Worm (Caenorhabditis elegans) whole organism, late embryonic: ENCODE data around the gene T27D12.1.
A peak's percentile ranks its signal among the peaks of the same experiment; 100 is the strongest.

Source experiments
- C38D4.7 ChIP-seq: fragments of 200-800 bp; sonication (Bioruptor generic); optimal IDR thresholded peaks from 2 replicates; lab custom pipeline; 2018; ENCODE audit warnings: mild to moderate bottlenecking, missing genetic modification characterization, moderate library complexity, missing compliant biosample characterization
- F13H6.1 ChIP-seq: sonication (generic microtip); optimal IDR thresholded peaks from 2 replicates; lab custom pipeline; 2016; ENCODE audit warnings: missing genetic modification characterization, missing compliant biosample characterization
- K02D7.2 ChIP-seq: sonication (generic microtip); optimal IDR thresholded peaks from 2 replicates; lab custom pipeline; 2017; ENCODE audit warnings: mild to moderate bottlenecking, missing genetic modification characterization, missing compliant biosample characterization
- ahr-1 ChIP-seq: sonication (generic microtip); optimal IDR thresholded peaks from 2 replicates; lab custom pipeline; 2016; ENCODE audit warnings: missing genetic modification characterization, missing compliant biosample characterization
- ceh-18 ChIP-seq: sonication (generic microtip); optimal IDR thresholded peaks from 2 replicates; lab custom pipeline; 2016; ENCODE audit warnings: missing genetic modification characterization, missing compliant biosample characterization
- ceh-19 ChIP-seq: fragments of 200-800 bp; sonication (Bioruptor generic); optimal IDR thresholded peaks from 2 replicates; lab custom pipeline; 2018; ENCODE audit warnings: mild to moderate bottlenecking, missing genetic modification characterization, missing compliant biosample characterization
- ceh-2 ChIP-seq: sonication (generic microtip); optimal IDR thresholded peaks from 2 replicates; lab custom pipeline; 2016; ENCODE audit warnings: missing genotype, missing genetic modification characterization, missing compliant biosample characterization
- ceh-22 ChIP-seq: sonication (generic microtip); optimal IDR thresholded peaks from 2 replicates; lab custom pipeline; 2017; ENCODE audit warnings: missing biosample characterization, missing genetic modification characterization
- ceh-31 ChIP-seq: sonication (generic microtip); optimal IDR thresholded peaks from 2 replicates; lab custom pipeline; 2016; ENCODE audit warnings: missing genetic modification characterization, missing compliant biosample characterization
- ceh-34 ChIP-seq: sonication (generic microtip); optimal IDR thresholded peaks from 2 replicates; lab custom pipeline; 2016; ENCODE audit warnings: mild to moderate bottlenecking, missing genetic modification characterization, missing compliant biosample characterization
- ceh-45 ChIP-seq: fragments of 200-800 bp; sonication (Bioruptor generic); IDR thresholded peaks from 2 replicates; pipeline ENCODE4 v1.3.6; 2022; ENCODE audit warnings: missing genetic modification reagents, missing genetic modification characterization, missing compliant biosample characterization
- ceh-48 ChIP-seq: sonication (generic microtip); optimal IDR thresholded peaks from 2 replicates; lab custom pipeline; 2016; ENCODE audit warnings: missing genetic modification characterization, inconsistent platforms, missing compliant biosample characterization
- che-1 ChIP-seq: sonication (generic microtip); optimal IDR thresholded peaks from 2 replicates; lab custom pipeline; 2016; ENCODE audit warnings: mild to moderate bottlenecking, missing genetic modification characterization, missing compliant biosample characterization
- dmd-4 ChIP-seq: sonication (generic microtip); optimal IDR thresholded peaks from 2 replicates; lab custom pipeline; 2016; ENCODE audit warnings: borderline replicate concordance, missing genetic modification characterization, missing compliant biosample characterization
- dve-1 ChIP-seq: sonication (generic microtip); optimal IDR thresholded peaks from 2 replicates; lab custom pipeline; 2017; ENCODE audit warnings: antibody characterized with exemption, mild to moderate bottlenecking, missing genetic modification characterization, missing compliant biosample characterization
- elt-2 ChIP-seq: sonication (generic microtip); optimal IDR thresholded peaks from 2 replicates; lab custom pipeline; 2016; ENCODE audit warnings: missing genetic modification reagents, missing genetic modification characterization, missing compliant biosample characterization
- ets-4 ChIP-seq: sonication (generic microtip); optimal IDR thresholded peaks from 2 replicates; lab custom pipeline; 2016; ENCODE audit warnings: missing genetic modification characterization, missing compliant biosample characterization
- fax-1 ChIP-seq: sonication (generic microtip); optimal IDR thresholded peaks from 2 replicates; lab custom pipeline; 2016; ENCODE audit warnings: missing genotype, missing genetic modification characterization, missing compliant biosample characterization
- fkh-10 ChIP-seq: fragments of 150-350 bp; optimal IDR thresholded peaks from 2 replicates; lab custom pipeline; 2014; ENCODE audit warnings: missing biosample characterization, missing genetic modification reagents, missing genetic modification characterization
- hlh-13 ChIP-seq: fragments of 200-800 bp; sonication (Bioruptor generic); optimal IDR thresholded peaks from 2 replicates; lab custom pipeline; 2018; ENCODE audit warnings: mild to moderate bottlenecking, missing genetic modification characterization, missing compliant biosample characterization
- hlh-30 ChIP-seq: sonication (generic microtip); optimal IDR thresholded peaks from 2 replicates; lab custom pipeline; 2017; ENCODE audit warnings: antibody characterized with exemption, missing genetic modification characterization, missing compliant biosample characterization; ENCODE audit not compliant: insufficient read depth
- hlh-6 ChIP-seq: sonication (generic microtip); optimal IDR thresholded peaks from 2 replicates; lab custom pipeline; 2016; ENCODE audit warnings: missing genotype, missing genetic modification characterization, missing compliant biosample characterization
- hlh-8 ChIP-seq: sonication (generic microtip); optimal IDR thresholded peaks from 2 replicates; lab custom pipeline; 2016; ENCODE audit warnings: missing genotype, missing genetic modification characterization, missing compliant biosample characterization
- lim-6 ChIP-seq: sonication (generic microtip); optimal IDR thresholded peaks from 2 replicates; lab custom pipeline; 2016; ENCODE audit warnings: missing genetic modification characterization, missing compliant biosample characterization
- lin-11 ChIP-seq: fragments of 200-800 bp; sonication (Bioruptor generic); optimal IDR thresholded peaks from 2 replicates; lab custom pipeline; 2018; ENCODE audit warnings: mild to moderate bottlenecking, missing genetic modification characterization, missing compliant biosample characterization
- nfya-1 ChIP-seq: sonication (generic microtip); optimal IDR thresholded peaks from 2 replicates; lab custom pipeline; 2017; ENCODE audit warnings: missing genetic modification characterization, mild to moderate bottlenecking, missing compliant biosample characterization, antibody characterized with exemption, moderate library complexity
- nhr-232 ChIP-seq: sonication (generic microtip); optimal IDR thresholded peaks from 2 replicates; lab custom pipeline; 2016; ENCODE audit warnings: missing genetic modification characterization, missing compliant biosample characterization
- pat-9 ChIP-seq: fragments of 200-800 bp; sonication (Bioruptor generic); optimal IDR thresholded peaks from 2 replicates; lab custom pipeline; 2018; ENCODE audit warnings: mild to moderate bottlenecking, missing genetic modification characterization, moderate library complexity, missing compliant biosample characterization
- pax-1 ChIP-seq: fragments of 150-350 bp; optimal IDR thresholded peaks from 2 replicates; lab custom pipeline; 2014; ENCODE audit warnings: missing biosample characterization, missing genetic modification characterization
- pha-2 ChIP-seq: sonication (generic microtip); optimal IDR thresholded peaks from 2 replicates; lab custom pipeline; 2017; ENCODE audit warnings: mild to moderate bottlenecking, missing genetic modification characterization, missing compliant biosample characterization
- pha-4 ChIP-seq: fragments of 150-350 bp; optimal IDR thresholded peaks from 2 replicates; lab custom pipeline; 2018; ENCODE audit warnings: missing biosample characterization, missing genetic modification reagents, missing genetic modification characterization
- pqm-1 ChIP-seq: sonication (generic microtip); optimal IDR thresholded peaks from 2 replicates; lab custom pipeline; 2016; ENCODE audit warnings: missing genetic modification characterization, missing compliant biosample characterization
- ref-2 ChIP-seq: sonication (generic microtip); optimal IDR thresholded peaks from 2 replicates; lab custom pipeline; 2016; ENCODE audit warnings: missing genetic modification characterization, missing compliant biosample characterization
- rnt-1 ChIP-seq: sonication (generic microtip); optimal IDR thresholded peaks from 2 replicates; lab custom pipeline; 2016; ENCODE audit warnings: missing genetic modification characterization, missing compliant biosample characterization
- sox-4 ChIP-seq: sonication (generic microtip); optimal IDR thresholded peaks from 2 replicates; lab custom pipeline; 2017; ENCODE audit warnings: mild to moderate bottlenecking, missing genetic modification characterization, inconsistent platforms, missing compliant biosample characterization
- tbx-2 ChIP-seq: sonication (generic microtip); optimal IDR thresholded peaks from 2 replicates; lab custom pipeline; 2016; ENCODE audit warnings: missing genetic modification characterization, missing compliant biosample characterization
- ttx-3 ChIP-seq: sonication (generic microtip); optimal IDR thresholded peaks from 2 replicates; lab custom pipeline; 2016; ENCODE audit warnings: missing genetic modification reagents, missing genetic modification characterization, missing compliant biosample characterization
- unc-42 ChIP-seq: sonication (generic microtip); optimal IDR thresholded peaks from 2 replicates; lab custom pipeline; 2016; ENCODE audit warnings: missing genotype, missing genetic modification characterization, missing compliant biosample characterization
- unc-86 ChIP-seq: sonication (generic microtip); optimal IDR thresholded peaks from 2 replicates; lab custom pipeline; 2016; ENCODE audit warnings: missing genetic modification characterization, missing compliant biosample characterization
- zip-5 ChIP-seq: sonication (generic microtip); optimal IDR thresholded peaks from 2 replicates; lab custom pipeline; 2016; ENCODE audit warnings: missing genetic modification characterization, missing compliant biosample characterization
- ztf-16 ChIP-seq: sonication (generic microtip); optimal IDR thresholded peaks from 2 replicates; lab custom pipeline; 2017; ENCODE audit warnings: missing genetic modification characterization, missing compliant biosample characterization

The T27D12.1 gene

DNA sequence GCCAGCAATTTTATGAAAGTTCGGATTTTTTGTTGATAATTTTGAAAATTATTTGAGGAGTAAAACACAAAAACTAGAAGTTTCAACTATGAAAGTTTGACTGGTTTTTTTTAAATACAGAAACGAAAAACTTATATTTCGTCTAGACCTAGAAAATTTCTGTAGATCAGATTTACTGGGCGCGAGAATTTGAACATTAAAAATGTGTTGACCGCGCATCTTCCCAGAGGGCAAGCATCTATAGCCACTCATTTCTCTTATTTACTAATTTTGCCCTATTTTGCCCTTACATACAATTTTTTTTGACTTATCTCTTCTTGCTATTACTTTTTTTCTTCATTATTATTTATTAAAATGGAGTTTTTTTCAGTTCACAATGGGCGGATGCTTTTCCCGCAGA is 33.4 kb upstream of the T27D12.1 start, which contains the start of gene F43G6.10:
F43G6.10 (plus strand) TSS at position 371 of the 400 bp plus-strand sequence.
- TF ChIP-seq hlh-8 (tag; lab: Kevin White, UChicago) (no peak), fax-1 (no peak), rnt-1 (tag; lab: Kevin White, UChicago) (no peak), ceh-19 (GFP tag; lab: Kevin White, UChicago) (no peak), ceh-18 (tag; lab: Kevin White, UChicago) (no peak), che-1 (tag; lab: Kevin White, UChicago) (no peak), ceh-22 (tag; lab: Kevin White, UChicago) (no peak), pat-9 (tag; lab: Kevin White, UChicago) (no peak)

DNA sequence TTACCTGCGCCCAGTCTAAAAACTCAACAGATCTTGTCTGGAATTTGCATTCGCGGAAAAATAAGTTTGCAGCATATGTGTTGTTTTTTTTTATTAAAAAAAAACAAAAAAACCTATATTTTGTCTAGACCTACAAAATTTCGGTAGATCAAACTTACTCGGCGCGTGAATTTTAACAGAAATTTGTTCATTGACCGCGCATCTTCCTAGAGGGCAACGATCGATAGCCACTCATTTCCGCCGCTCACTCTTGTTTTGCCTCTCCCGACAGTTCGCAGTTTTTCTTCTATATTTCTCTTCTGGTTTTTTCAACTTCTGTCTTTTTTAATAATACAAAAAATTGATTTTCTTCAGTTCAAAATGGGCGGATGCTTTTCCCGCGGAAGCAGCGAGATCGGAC is 32.0 kb upstream of the T27D12.1 start, which contains the start of gene F43G6.7:
F43G6.7 (plus strand) TSS at position 355 of the 400 bp plus-strand sequence.
- TF ChIP-seq ceh-34 (tag; lab: Kevin White, UChicago) = no peak
- no peak for TF ChIP-seq hlh-13 (GFP tag; lab: Kevin White, UChicago)
- TF ChIP-seq sox-4 = no peak
- TF ChIP-seq F13H6.1 (tag; lab: Kevin White, UChicago) = no peak
- no peak for TF ChIP-seq ref-2
- TF ChIP-seq ceh-22 (tag; lab: Kevin White, UChicago) = no peak
- TF ChIP-seq elt-2 = no peak
- no peak for TF ChIP-seq hlh-30 (tag; lab: Kevin White, UChicago)
- no peak for TF ChIP-seq tbx-2 (tag; lab: Kevin White, UChicago)
- TF ChIP-seq fkh-10 = no peak
- no peak for TF ChIP-seq ets-4
- no peak for TF ChIP-seq fax-1

DNA sequence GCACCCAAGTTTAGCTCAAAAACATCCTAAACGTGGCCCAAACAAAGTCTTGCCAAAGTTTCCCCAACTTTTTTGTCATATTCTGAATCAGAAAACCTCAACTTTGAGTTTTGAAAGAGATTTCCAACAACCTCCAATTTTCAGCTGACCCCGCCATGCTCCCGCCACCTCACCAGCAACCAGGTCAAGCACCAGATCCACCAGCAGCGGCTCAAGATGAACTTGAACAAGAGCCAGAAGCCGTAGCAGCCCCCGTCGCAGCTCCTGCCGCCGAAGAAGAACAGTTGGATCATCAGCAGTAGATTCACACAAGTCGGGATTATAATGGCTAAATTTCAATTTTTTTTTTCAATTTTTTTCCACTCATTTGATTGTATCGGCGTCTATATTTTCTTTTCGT is 31.2 kb upstream of the T27D12.1 start:
- no peak for TF ChIP-seq ztf-16 (tag; lab: Kevin White, UChicago)
- TF ChIP-seq ceh-45 = no peak
- no peak for TF ChIP-seq fkh-10
- TF ChIP-seq pat-9 (tag; lab: Kevin White, UChicago) = no peak
- no peak for TF ChIP-seq K02D7.2 (tag; lab: Kevin White, UChicago)
- no peak for TF ChIP-seq dve-1 (tag; lab: Kevin White, UChicago)
- TF ChIP-seq ahr-1 (tag; lab: Kevin White, UChicago) = no peak
- TF ChIP-seq unc-42 (tag; lab: Kevin White, UChicago) = no peak
- TF ChIP-seq ceh-2 (tag; lab: Kevin White, UChicago) = no peak
- TF ChIP-seq lim-6 (tag; lab: Kevin White, UChicago) = no peak
- TF ChIP-seq nhr-232 (tag; lab: Kevin White, UChicago) = no peak

DNA sequence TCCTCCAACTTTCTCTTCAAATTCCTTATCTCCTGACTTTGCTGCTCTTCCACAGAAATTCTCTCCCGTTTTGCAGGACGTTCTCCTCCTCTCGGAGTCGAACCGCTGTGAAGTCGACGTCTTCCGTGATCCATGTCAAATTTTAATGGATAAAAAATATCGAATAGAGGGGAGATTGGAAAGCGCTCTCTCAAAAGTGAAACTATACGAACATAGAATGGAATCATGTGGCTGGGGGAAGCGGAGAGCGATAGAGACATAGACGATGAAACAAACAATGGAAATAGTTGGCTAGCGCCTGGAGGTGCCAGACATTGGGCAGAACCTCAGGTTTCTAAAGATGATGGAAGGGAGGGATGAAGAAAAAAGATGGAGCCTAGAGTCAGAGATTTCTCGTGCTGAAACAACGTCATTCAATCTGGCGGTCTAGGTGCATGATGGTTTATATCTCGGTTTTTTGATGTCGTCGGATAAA is 28.5 kb upstream of the T27D12.1 start, which contains the start of gene F43G6.8:
F43G6.8 (minus strand) TSS at position 198 of the 475 bp plus-strand sequence.
- TF ChIP-seq lin-11 (tag; lab: Kevin White, UChicago) (no peak), nfya-1 (tag; lab: Kevin White, UChicago) (peak; percentile 21), ref-2 (peak; percentile 20), C38D4.7 (GFP tag; lab: Kevin White, UChicago) (no peak), ceh-31 (peak; percentile 28), tbx-2 (tag; lab: Kevin White, UChicago) (peak; percentile 26), hlh-6 (tag; lab: Kevin White, UChicago) (no peak), unc-86 (tag; lab: Kevin White, UChicago) (no peak), rnt-1 (tag; lab: Kevin White, UChicago) (no peak), pax-1 (tag; lab: Kevin White, UChicago) (no peak), dve-1 (tag; lab: Kevin White, UChicago) (no peak), ztf-16 (tag; lab: Kevin White, UChicago) (no peak), ceh-18 (tag; lab: Kevin White, UChicago) (peak; percentile 14), pha-2 (tag; lab: Kevin White, UChicago) (no peak), ets-4 (no peak), hlh-13 (GFP tag; lab: Kevin White, UChicago) (no peak), dmd-4 (no peak), ttx-3 (tag; lab: Kevin White, UChicago) (no peak), pha-4 (tag; lab: Kevin White, UChicago) (no peak), zip-5 (tag; lab: Kevin White, UChicago) (no peak), pqm-1 (tag; lab: Kevin White, UChicago) (no peak), ceh-48 (tag; lab: Kevin White, UChicago) (no peak), ceh-22 (tag; lab: Kevin White, UChicago) (no peak), hlh-30 (tag; lab: Kevin White, UChicago) (peak; percentile 84)
